Fruit fly (Drosophila melanogaster) whole organism, embryonic: ENCODE measurements around the gene CG31792.

Experiments used
- ATbp ChIP-seq: fragments of 200-800 bp; sonication (Bioruptor generic); optimal IDR thresholded peaks from 2 replicates; lab custom pipeline; 2017; ENCODE audit warnings: missing biosample characterization, mild to moderate bottlenecking, missing genetic modification characterization, missing genetic modification reagents
- Abd-B ChIP-seq: fragments of 200-800 bp; sonication (Bioruptor generic); optimal IDR thresholded peaks from 2 replicates; lab custom pipeline; 2018; ENCODE audit warnings: missing biosample characterization, mild to moderate bottlenecking, missing genetic modification characterization, moderate library complexity
- Antp ChIP-seq: fragments of 200-800 bp; sonication (Bioruptor generic); optimal IDR thresholded peaks from 3 replicates; lab custom pipeline; 2016; ENCODE audit warnings: missing biosample characterization, missing genetic modification characterization
- B-H2 ChIP-seq: fragments of 200-800 bp; sonication (Bioruptor generic); optimal IDR thresholded peaks from 2 replicates; lab custom pipeline; 2018; ENCODE audit warnings: missing biosample characterization, mild to moderate bottlenecking, missing genetic modification characterization
- Bdp1 ChIP-seq: fragments of 200-800 bp; sonication (Bioruptor generic); optimal IDR thresholded peaks from 3 replicates; lab custom pipeline; 2016; ENCODE audit warnings: missing biosample characterization, missing genetic modification characterization
- C15 ChIP-seq: fragments of 200-800 bp; sonication (Bioruptor generic); IDR thresholded peaks from 3 replicates; pipeline ENCODE4 v1.3.6; 2022; ENCODE audit warnings: missing biosample characterization, missing genetic modification characterization
- CG1024 ChIP-seq: fragments of 200-800 bp; sonication (Bioruptor generic); IDR thresholded peaks from 2 replicates; pipeline ENCODE4 v1.3.6; 2022; ENCODE audit warnings: missing biosample characterization, missing genetic modification characterization
- CG12104 ChIP-seq: fragments of 200-800 bp; sonication (Bioruptor generic); optimal IDR thresholded peaks from 3 replicates; lab custom pipeline; 2016; ENCODE audit warnings: missing biosample characterization, missing genetic modification characterization
- CG12769 ChIP-seq: fragments of 200-800 bp; sonication (Bioruptor generic); optimal IDR thresholded peaks from 2 replicates; lab custom pipeline; 2019; ENCODE audit warnings: missing biosample characterization, mild to moderate bottlenecking, missing genetic modification characterization, moderate library complexity
- CG13624 ChIP-seq: fragments of 200-800 bp; sonication (Bioruptor generic); optimal IDR thresholded peaks from 2 replicates; lab custom pipeline; 2016; ENCODE audit warnings: missing biosample characterization, missing genetic modification characterization
- CG15479 ChIP-seq: fragments of 200-800 bp; sonication (Bioruptor generic); optimal IDR thresholded peaks from 3 replicates; lab custom pipeline; 2019; ENCODE audit warnings: missing biosample characterization, mild to moderate bottlenecking, missing genetic modification characterization, moderate library complexity
- CG1603 ChIP-seq: fragments of 200-800 bp; sonication (Bioruptor generic); optimal IDR thresholded peaks from 2 replicates; lab custom pipeline; 2019; ENCODE audit warnings: missing biosample characterization, mild to moderate bottlenecking, missing genetic modification characterization, moderate library complexity
- CG2120 ChIP-seq: fragments of 200-800 bp; sonication (Bioruptor generic); optimal IDR thresholded peaks from 3 replicates; lab custom pipeline; 2016; ENCODE audit warnings: missing biosample characterization, missing genetic modification characterization
- CG2129 ChIP-seq: fragments of 200-800 bp; sonication (Bioruptor generic); IDR thresholded peaks from 2 replicates; pipeline ENCODE4 v1.3.6; 2022; ENCODE audit warnings: missing biosample characterization, missing genetic modification characterization; ENCODE audit not compliant: partially characterized antibody
- CG2875 ChIP-seq: fragments of 200-800 bp; sonication (Bioruptor generic); optimal IDR thresholded peaks from 2 replicates; lab custom pipeline; 2017; ENCODE audit warnings: missing biosample characterization, mild to moderate bottlenecking, missing genetic modification characterization, missing genetic modification reagents
- CG33213 ChIP-seq: fragments of 200-800 bp; sonication (Bioruptor generic); optimal IDR thresholded peaks from 3 replicates; lab custom pipeline; 2016; ENCODE audit warnings: missing biosample characterization, missing genetic modification characterization
- CG4328 ChIP-seq: fragments of 200-800 bp; sonication (Bioruptor generic); optimal IDR thresholded peaks from 3 replicates; lab custom pipeline; 2017; ENCODE audit warnings: missing biosample characterization, missing genetic modification reagents, missing genetic modification characterization
- CG4820 ChIP-seq: fragments of 200-800 bp; sonication (Bioruptor generic); optimal IDR thresholded peaks from 3 replicates; lab custom pipeline; 2016; ENCODE audit warnings: missing biosample characterization, missing genetic modification characterization
- CG6683 ChIP-seq: fragments of 200-800 bp; sonication (Bioruptor generic); optimal IDR thresholded peaks from 2 replicates; lab custom pipeline; 2017; ENCODE audit warnings: missing biosample characterization, mild to moderate bottlenecking, missing genetic modification characterization, missing genetic modification reagents
- D19A ChIP-seq: fragments of 200-800 bp; optimal IDR thresholded peaks from 3 replicates; lab custom pipeline; 2019; ENCODE audit warnings: missing biosample characterization, mild to moderate bottlenecking, missing genetic modification characterization, moderate library complexity
- Dp ChIP-seq: fragments of 200-800 bp; sonication (Bioruptor generic); optimal IDR thresholded peaks from 2 replicates; lab custom pipeline; 2018; ENCODE audit warnings: missing biosample characterization, mild to moderate bottlenecking, missing genetic modification characterization, moderate library complexity
- Dref ChIP-seq: fragments of 200-800 bp; sonication (Bioruptor generic); IDR thresholded peaks from 2 replicates; pipeline ENCODE4 v1.3.6; 2022; ENCODE audit warnings: missing biosample characterization, missing genetic modification characterization
- Eip74EF ChIP-seq, 2 experiments: fragments of 200-800 bp in 1 of 2; fragments of >200 bp in 1 of 2; sonication (Bioruptor generic) in 1 of 2; optimal IDR thresholded peaks; 2 replicates each; lab custom pipeline; 2017 to 2019; ENCODE audit warnings: missing biosample characterization in 2 of 2, missing genetic modification characterization in 2 of 2, mild to moderate bottlenecking in 1 of 2, moderate library complexity in 1 of 2
- HmgD ChIP-seq: fragments of 200-800 bp; sonication (Bioruptor generic); optimal IDR thresholded peaks from 3 replicates; lab custom pipeline; 2016; ENCODE audit warnings: missing biosample characterization, missing genetic modification characterization
- Hr3 ChIP-seq: fragments of 200-800 bp; sonication (Bioruptor generic); optimal IDR thresholded peaks from 3 replicates; lab custom pipeline; 2016; ENCODE audit warnings: missing biosample characterization, missing genetic modification characterization
- Hr51 ChIP-seq, 2 experiments: fragments of 200-800 bp; sonication (Bioruptor generic); optimal IDR thresholded peaks; 2 replicates in 1 of 2; 3 replicates in 1 of 2; lab custom pipeline; 2016 to 2018; ENCODE audit warnings: missing biosample characterization in 2 of 2, missing genetic modification characterization in 2 of 2, mild to moderate bottlenecking in 1 of 2, moderate library complexity in 1 of 2
- Jarid2 ChIP-seq: fragments of 200-800 bp; sonication (Bioruptor generic); optimal IDR thresholded peaks from 3 replicates; lab custom pipeline; 2017; ENCODE audit warnings: mild to moderate bottlenecking, missing biosample characterization, missing genetic modification reagents, missing genetic modification characterization
- MESR4 ChIP-seq: fragments of 200-800 bp; sonication (Bioruptor generic); optimal IDR thresholded peaks from 2 replicates; lab custom pipeline; 2018; ENCODE audit warnings: missing biosample characterization, mild to moderate bottlenecking, missing genetic modification characterization, moderate library complexity
- Mrtf ChIP-seq: fragments of 200-800 bp; sonication (Bioruptor generic); IDR thresholded peaks from 3 replicates; pipeline ENCODE4 v1.3.6; 2022; ENCODE audit warnings: missing biosample characterization, missing genetic modification characterization
- NC2α ChIP-seq: fragments of 200-800 bp; sonication (Bioruptor generic); optimal IDR thresholded peaks from 2 replicates; lab custom pipeline; 2016; ENCODE audit warnings: missing biosample characterization, missing genetic modification characterization
- Opbp ChIP-seq: fragments of 200-800 bp; sonication (Bioruptor generic); IDR thresholded peaks from 3 replicates; pipeline ENCODE4 v1.3.6; 2022; ENCODE audit warnings: missing biosample characterization, missing genetic modification characterization; ENCODE audit not compliant: partially characterized antibody
- Ptx1 ChIP-seq: fragments of 200-800 bp; sonication (Bioruptor generic); IDR thresholded peaks from 2 replicates; pipeline ENCODE4 v1.3.6; 2022; ENCODE audit warnings: missing biosample characterization, missing genetic modification characterization
- Rfx ChIP-seq: fragments of 200-800 bp; sonication (Bioruptor generic); IDR thresholded peaks from 2 replicates; pipeline ENCODE4 v1.3.6; 2022; ENCODE audit warnings: missing biosample characterization, missing genetic modification characterization
- Sin3A ChIP-seq: fragments of >200 bp; optimal IDR thresholded peaks from 2 replicates; lab custom pipeline; 2018
- Trl ChIP-seq, 3 experiments: fragments of >200 bp in 2 of 3; fragments of 200-800 bp in 1 of 3; sonication (Bioruptor generic) in 1 of 3; optimal IDR thresholded peaks; 2 replicates in 1 of 3; 3 replicates in 2 of 3; lab custom pipeline; 2016 to 2017; ENCODE audit warnings: missing biosample characterization in 1 of 3, missing genetic modification characterization in 1 of 3
- YL-1 ChIP-seq: fragments of 200-800 bp; sonication (Bioruptor generic); optimal IDR thresholded peaks from 3 replicates; lab custom pipeline; 2017; ENCODE audit warnings: missing biosample characterization, mild to moderate bottlenecking, missing genetic modification characterization
- amos ChIP-seq: fragments of 200-800 bp; sonication (Bioruptor generic); IDR thresholded peaks from 2 replicates; pipeline ENCODE4 v1.3.6; 2022; ENCODE audit warnings: missing biosample characterization, missing genetic modification characterization; ENCODE audit not compliant: partially characterized antibody
- bcd ChIP-seq: fragments of 200-800 bp; sonication (Bioruptor generic); optimal IDR thresholded peaks from 2 replicates; lab custom pipeline; 2017; ENCODE audit warnings: missing biosample characterization, mild to moderate bottlenecking, missing genetic modification characterization
- cad ChIP-seq: fragments of >200 bp; optimal IDR thresholded peaks from 2 replicates; lab custom pipeline; 2017; ENCODE audit warnings: missing biosample characterization, missing genetic modification characterization
- cwo ChIP-seq: fragments of 200-800 bp; sonication (Bioruptor generic); optimal IDR thresholded peaks from 3 replicates; lab custom pipeline; 2017; ENCODE audit warnings: missing biosample characterization, missing genetic modification characterization, mild to moderate bottlenecking, moderate library complexity, missing genetic modification reagents
- dan ChIP-seq: fragments of 200-800 bp; sonication (Bioruptor generic); IDR thresholded peaks from 2 replicates; pipeline ENCODE4 v1.3.6; 2022; ENCODE audit warnings: missing biosample characterization, missing genetic modification characterization
- dimm ChIP-seq: fragments of 200-800 bp; sonication (Bioruptor generic); IDR thresholded peaks from 2 replicates; pipeline ENCODE4 v1.3.6; 2022; ENCODE audit warnings: missing biosample characterization, missing genetic modification characterization
- fru ChIP-seq: fragments of >200 bp; optimal IDR thresholded peaks from 2 replicates; lab custom pipeline; 2017
- gcm ChIP-seq: fragments of 200-800 bp; sonication (Bioruptor generic); optimal IDR thresholded peaks from 2 replicates; lab custom pipeline; 2019; ENCODE audit warnings: missing biosample characterization, mild to moderate bottlenecking, missing genetic modification characterization, moderate library complexity
- ham ChIP-seq: fragments of 200-800 bp; sonication (Bioruptor generic); IDR thresholded peaks from 2 replicates; pipeline ENCODE4 v1.3.6; 2022; ENCODE audit warnings: missing biosample characterization, missing genetic modification characterization
- jigr1 ChIP-seq: fragments of 200-800 bp; sonication (Bioruptor generic); IDR thresholded peaks from 3 replicates; pipeline ENCODE4 v1.3.6; 2022; ENCODE audit warnings: missing biosample characterization, missing genetic modification characterization
- kah ChIP-seq: fragments of 200-800 bp; sonication (Bioruptor generic); optimal IDR thresholded peaks from 2 replicates; lab custom pipeline; 2018; ENCODE audit warnings: missing biosample characterization, mild to moderate bottlenecking, missing genetic modification characterization
- onecut ChIP-seq: fragments of 200-800 bp; sonication (Bioruptor generic); IDR thresholded peaks from 2 replicates; pipeline ENCODE4 v1.3.6; 2022; ENCODE audit warnings: missing biosample characterization, missing genetic modification characterization
- p53 ChIP-seq: fragments of 200-800 bp; sonication (Bioruptor generic); optimal IDR thresholded peaks from 2 replicates; lab custom pipeline; 2016; ENCODE audit warnings: missing biosample characterization, missing genetic modification characterization
- sd ChIP-seq: fragments of 200-800 bp; sonication (Bioruptor generic); optimal IDR thresholded peaks from 3 replicates; lab custom pipeline; 2018; ENCODE audit warnings: missing biosample characterization, mild to moderate bottlenecking, missing genetic modification characterization, moderate library complexity
- zen2 ChIP-seq: fragments of 200-800 bp; sonication (Bioruptor generic); IDR thresholded peaks from 3 replicates; pipeline ENCODE4 v1.3.6; 2022; ENCODE audit warnings: missing biosample characterization, missing genetic modification characterization; ENCODE audit not compliant: partially characterized antibody

CG31792 gene

DNA sequence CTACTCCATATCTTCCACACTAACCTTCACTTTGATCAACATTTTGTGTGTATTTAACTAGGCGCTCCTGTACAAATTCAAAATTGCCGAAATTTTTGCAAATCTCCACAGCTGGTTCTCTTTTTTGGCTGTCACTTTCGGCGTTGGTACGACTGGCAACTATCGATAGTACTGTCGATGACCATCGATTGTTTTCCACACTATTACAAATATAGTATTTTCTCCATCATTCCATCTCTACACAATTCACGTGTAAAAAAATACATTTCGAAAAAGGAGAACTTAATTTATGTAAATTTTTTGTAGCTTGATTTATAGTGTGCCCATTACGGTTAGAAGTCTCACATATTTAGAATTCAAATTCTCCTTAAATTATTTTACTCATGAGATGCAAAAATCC lies 45.6 kb upstream of the CG31792 start, which contains the start of gene Nedd8 (continued):
- TF ChIP-seq amos (GFP tag; lab: Robert Waterston, UW) (peak; percentile 93), C15 (GFP tag; lab: Robert Waterston, UW) (no peak), CG2875 (GFP tag; lab: Kevin White, UChicago) (no peak), fru (lab: Kevin White, UChicago) (no peak), kah (GFP tag; lab: Kevin White, UChicago) (no peak), MESR4 (GFP tag; lab: Kevin White, UChicago) (peak; percentile 63), Hr3 (no peak), Hr51 (GFP tag; optimal IDR thresholded peaks at IDR 0.05; lab: Kevin White, UChicago) (no peak), CG2120 (GFP tag; lab: Kevin White, UChicago) (peak; percentile 46), p53 (GFP tag; lab: Kevin White, UChicago) (no peak), Opbp (GFP tag; lab: Robert Waterston, UW) (peak; percentile 91), CG15479 (no peak), cwo (GFP tag; lab: Kevin White, UChicago) (no peak), Mrtf (no peak), CG4328 (GFP tag; lab: Kevin White, UChicago) (no peak), dimm (GFP tag; lab: Robert Waterston, UW) (no peak), onecut (no peak), Jarid2 (GFP tag; lab: Kevin White, UChicago) (no peak), Dp (peak; percentile 70), Sin3A (peak; percentile 11), Antp (GFP tag; lab: Kevin White, UChicago) (no peak), ATbp (GFP tag; lab: Kevin White, UChicago) (no peak), dan (no peak), YL-1 (GFP tag; lab: Kevin White, UChicago) (peak; percentile 75), sd (tag; lab: Kevin White, UChicago) (peak; percentile 15), HmgD (GFP tag; lab: Kevin White, UChicago) (peak; percentile 27), CG12104 (GFP tag; lab: Kevin White, UChicago) (no peak), NC2α (no peak), CG4820 (GFP tag; lab: Kevin White, UChicago) (no peak), ham (GFP tag; lab: Robert Waterston, UW) (no peak), CG12769 (tag; lab: Kevin White, UChicago) (no peak), Ptx1 (GFP tag; lab: Robert Waterston, UW) (no peak), CG33213 (GFP tag; lab: Kevin White, UChicago) (peak; percentile 15), CG13624 (GFP tag; lab: Kevin White, UChicago) (peak; percentile 11), CG1024 (GFP tag; lab: Robert Waterston, UW) (no peak), Abd-B (GFP tag; lab: Kevin White, UChicago) (no peak), jigr1 (GFP tag; lab: Robert Waterston, UW) (no peak), bcd (no peak), Trl (optimal IDR thresholded peaks at IDR 0.05; lab: Kevin White, UChicago) (no peak), Trl (GFP tag; optimal IDR thresholded peaks at IDR 0.05; lab: Kevin White, UChicago) (no peak), CG2129 (peak; percentile 74), Bdp1 (no peak), gcm (no peak), Eip74EF (GFP tag; optimal IDR thresholded peaks at IDR 0.05; lab: Kevin White, UChicago) (no peak), CG1603 (tag; lab: Kevin White, UChicago) (peak; percentile 68), B-H2 (GFP tag; lab: Kevin White, UChicago) (peak; percentile 22), CG6683 (no peak), Dref (GFP tag; lab: Robert Waterston, UW) (peak; percentile 91), cad (GFP tag; lab: Kevin White, UChicago) (no peak), D19A (tag; lab: Kevin White, UChicago) (peak; percentile 28), Rfx (no peak; the same call in 1 of the 2 replicates), zen2 (peak; percentile 81)
